Worm (Caenorhabditis elegans) whole organism, mixed stage, embryonic: ENCODE measurements around the gene Y37E11AL.12.

ENCODE experiments used
- ceh-39 ChIP-seq: fragments of 150-350 bp; optimal IDR thresholded peaks from 2 replicates; lab custom pipeline; 2014; ENCODE audit warnings: missing biosample characterization, missing genetic modification characterization
- ces-1 ChIP-seq: fragments of 150-350 bp; optimal IDR thresholded peaks from 2 replicates; lab custom pipeline; 2014; ENCODE audit warnings: missing biosample characterization, missing genetic modification reagents, missing genetic modification characterization
- elt-3 ChIP-seq: fragments of 150-350 bp; optimal IDR thresholded peaks from 2 replicates; lab custom pipeline; 2014; ENCODE audit warnings: missing biosample characterization, missing genetic modification characterization
- lin-32 ChIP-seq: fragments of 200-800 bp; sonication (Bioruptor generic); optimal IDR thresholded peaks from 2 replicates; lab custom pipeline; 2018; ENCODE audit warnings: mild to moderate bottlenecking, missing genetic modification characterization, missing compliant biosample characterization
- mep-1 ChIP-seq: fragments of 150-350 bp; optimal IDR thresholded peaks from 2 replicates; lab custom pipeline; 2017; ENCODE audit warnings: missing biosample characterization, missing genetic modification reagents, missing genetic modification characterization, inconsistent platforms
- nhr-237 ChIP-seq: fragments of 150-350 bp; optimal IDR thresholded peaks from 2 replicates; lab custom pipeline; 2014; ENCODE audit warnings: missing biosample characterization, missing genetic modification characterization
- snpc-4 ChIP-seq: fragments of 150-350 bp; optimal IDR thresholded peaks from 2 replicates; lab custom pipeline; 2014; ENCODE audit warnings: missing biosample characterization, missing genetic modification characterization
- zip-8 ChIP-seq: fragments of 150-350 bp; optimal IDR thresholded peaks from 2 replicates; lab custom pipeline; 2014; ENCODE audit warnings: missing biosample characterization, missing genetic modification characterization

- no peak for TF ChIP-seq ceh-39 (tag; lab: Kevin White, UChicago)
- TF ChIP-seq ces-1 (GFP tag; lab: Kevin White, UChicago) = no peak
- TF ChIP-seq nhr-237 (tag; lab: Kevin White, UChicago) = no peak
- TF ChIP-seq zip-8 = no peak
- TF ChIP-seq lin-32 = no peak
- no peak for TF ChIP-seq snpc-4
- no peak for TF ChIP-seq mep-1 (tag; lab: Kevin White, UChicago)
- TF ChIP-seq elt-3 (tag; lab: Kevin White, UChicago) = no peak
Measured at ce11 chrIV:3688050-3688449, 13.7 kb downstream of the Y37E11AL.12 start.
